Fruit fly (Drosophila melanogaster) whole organism, embryonic: ENCODE measurements around the gene CG5973.
A peak's percentile ranks its signal among the peaks of the same experiment; 100 is the strongest.

Source experiments
- ATbp ChIP-seq: fragments of 200-800 bp; sonication (Bioruptor generic); optimal IDR thresholded peaks from 2 replicates; lab custom pipeline; 2017; ENCODE audit warnings: missing biosample characterization, mild to moderate bottlenecking, missing genetic modification characterization, missing genetic modification reagents
- Asciz ChIP-seq: fragments of 200-800 bp; sonication (Bioruptor generic); optimal IDR thresholded peaks from 2 replicates; lab custom pipeline; 2017; ENCODE audit warnings: missing biosample characterization, mild to moderate bottlenecking, missing genetic modification characterization, missing genetic modification reagents
- B-H1 ChIP-seq: fragments of 200-800 bp; sonication (Bioruptor generic); IDR thresholded peaks from 3 replicates; pipeline ENCODE4 v1.3.6; 2022; ENCODE audit warnings: missing biosample characterization, missing genetic modification characterization
- CG10147 ChIP-seq: fragments of 200-800 bp; sonication (Bioruptor generic); optimal IDR thresholded peaks from 2 replicates; lab custom pipeline; 2019; ENCODE audit warnings: missing biosample characterization, mild to moderate bottlenecking, missing genetic modification characterization, moderate library complexity
- CG11560 ChIP-seq: fragments of 200-800 bp; sonication (Bioruptor generic); IDR thresholded peaks from 3 replicates; pipeline ENCODE4 v1.3.6; 2022; ENCODE audit warnings: missing biosample characterization, missing genetic modification characterization
- CG14667 ChIP-seq: fragments of 200-800 bp; sonication (Bioruptor generic); IDR thresholded peaks from 2 replicates; pipeline ENCODE4 v1.3.6; 2022; ENCODE audit warnings: missing biosample characterization, missing genetic modification characterization
- CG16815 ChIP-seq: fragments of 200-800 bp; sonication (Bioruptor generic); optimal IDR thresholded peaks from 3 replicates; lab custom pipeline; 2017; ENCODE audit warnings: missing biosample characterization, mild to moderate bottlenecking, missing genetic modification characterization
- CG17186 ChIP-seq: fragments of 200-800 bp; sonication (Bioruptor generic); optimal IDR thresholded peaks from 3 replicates; lab custom pipeline; 2017; ENCODE audit warnings: missing biosample characterization, missing genetic modification reagents, missing genetic modification characterization
- CG17912 ChIP-seq: fragments of 200-800 bp; sonication (Bioruptor generic); optimal IDR thresholded peaks from 2 replicates; lab custom pipeline; 2018; ENCODE audit warnings: missing biosample characterization, mild to moderate bottlenecking, missing genetic modification characterization
- CG1792 ChIP-seq: fragments of 200-800 bp; sonication (Bioruptor generic); optimal IDR thresholded peaks from 2 replicates; lab custom pipeline; 2016; ENCODE audit warnings: missing biosample characterization, missing genetic modification characterization
- CG31388 ChIP-seq: fragments of 200-800 bp; sonication (Bioruptor generic); optimal IDR thresholded peaks from 2 replicates; lab custom pipeline; 2016; ENCODE audit warnings: missing biosample characterization, missing genetic modification characterization
- CG3163 ChIP-seq: fragments of 200-800 bp; sonication (Bioruptor generic); optimal IDR thresholded peaks from 3 replicates; lab custom pipeline; 2016; ENCODE audit warnings: missing biosample characterization, missing genetic modification characterization
- CG32767 ChIP-seq: fragments of 200-800 bp; sonication (Bioruptor generic); IDR thresholded peaks from 2 replicates; pipeline ENCODE4 v1.3.6; 2022; ENCODE audit warnings: missing biosample characterization, missing genetic modification characterization
- CG3281 ChIP-seq: fragments of 200-800 bp; sonication (Bioruptor generic); optimal IDR thresholded peaks from 3 replicates; lab custom pipeline; 2017; ENCODE audit warnings: missing biosample characterization, mild to moderate bottlenecking, missing genetic modification characterization
- CG34376 ChIP-seq: fragments of 200-800 bp; sonication (Bioruptor generic); optimal IDR thresholded peaks from 2 replicates; lab custom pipeline; 2018; ENCODE audit warnings: missing biosample characterization, mild to moderate bottlenecking, missing genetic modification characterization
- CG4617 ChIP-seq: fragments of 200-800 bp; sonication (Bioruptor generic); optimal IDR thresholded peaks from 3 replicates; lab custom pipeline; 2016; ENCODE audit warnings: missing biosample characterization, missing genetic modification characterization, borderline replicate concordance
- CG5180 ChIP-seq: fragments of 200-800 bp; sonication (Bioruptor generic); optimal IDR thresholded peaks from 3 replicates; lab custom pipeline; 2017; ENCODE audit warnings: missing biosample characterization, missing genetic modification characterization, mild to moderate bottlenecking, moderate library complexity, missing genetic modification reagents
- CG6689 ChIP-seq: fragments of 200-800 bp; sonication (Bioruptor generic); IDR thresholded peaks from 2 replicates; pipeline ENCODE4 v1.3.6; 2022; ENCODE audit warnings: missing biosample characterization, missing genetic modification characterization
- CG7271 ChIP-seq: fragments of 200-800 bp; sonication (Bioruptor generic); optimal IDR thresholded peaks from 2 replicates; lab custom pipeline; 2018; ENCODE audit warnings: missing biosample characterization, mild to moderate bottlenecking, missing genetic modification characterization, moderate library complexity
- CG7357 ChIP-seq: fragments of 200-800 bp; sonication (Bioruptor generic); IDR thresholded peaks from 3 replicates; pipeline ENCODE4 v1.3.6; 2022; ENCODE audit warnings: missing biosample characterization, missing genetic modification characterization
- CG9727 ChIP-seq: fragments of 200-800 bp; sonication (Bioruptor generic); optimal IDR thresholded peaks from 3 replicates; lab custom pipeline; 2017; ENCODE audit warnings: missing biosample characterization, mild to moderate bottlenecking, missing genetic modification characterization
- CkIIα-i1 ChIP-seq: fragments of 200-800 bp; sonication (Bioruptor generic); IDR thresholded peaks from 2 replicates; pipeline ENCODE4 v1.3.6; 2022; ENCODE audit warnings: missing biosample characterization, missing genetic modification characterization
- D19A ChIP-seq: fragments of 200-800 bp; optimal IDR thresholded peaks from 3 replicates; lab custom pipeline; 2019; ENCODE audit warnings: missing biosample characterization, mild to moderate bottlenecking, missing genetic modification characterization, moderate library complexity
- ERR ChIP-seq: fragments of 200-800 bp; sonication (Bioruptor generic); optimal IDR thresholded peaks from 2 replicates; lab custom pipeline; 2016; ENCODE audit warnings: missing biosample characterization, missing genetic modification characterization
- HLH54F ChIP-seq: fragments of 200-800 bp; sonication (Bioruptor generic); optimal IDR thresholded peaks from 3 replicates; lab custom pipeline; 2016; ENCODE audit warnings: missing biosample characterization, missing genetic modification characterization
- MTF-1 ChIP-seq: fragments of 200-800 bp; sonication (Bioruptor generic); optimal IDR thresholded peaks from 2 replicates; lab custom pipeline; 2018; ENCODE audit warnings: missing biosample characterization, mild to moderate bottlenecking, missing genetic modification characterization, borderline replicate concordance
- Neu2 ChIP-seq: fragments of 200-800 bp; sonication (Bioruptor generic); optimal IDR thresholded peaks from 3 replicates; lab custom pipeline; 2016; ENCODE audit warnings: missing biosample characterization, missing genetic modification characterization, borderline replicate concordance
- Side ChIP-seq: fragments of 200-800 bp; sonication (Bioruptor generic); optimal IDR thresholded peaks from 2 replicates; lab custom pipeline; 2016; ENCODE audit warnings: missing biosample characterization, missing genetic modification characterization
- Sox100B ChIP-seq: fragments of 200-800 bp; sonication (Bioruptor generic); optimal IDR thresholded peaks from 3 replicates; lab custom pipeline; 2018; ENCODE audit warnings: missing biosample characterization, mild to moderate bottlenecking, missing genetic modification characterization
- Sox102F ChIP-seq: fragments of 200-800 bp; sonication (Bioruptor generic); optimal IDR thresholded peaks from 2 replicates; lab custom pipeline; 2018; ENCODE audit warnings: missing biosample characterization, mild to moderate bottlenecking, missing genetic modification characterization, moderate library complexity
- Taf1 ChIP-seq: fragments of 200-800 bp; sonication (Bioruptor generic); IDR thresholded peaks from 2 replicates; pipeline ENCODE4 v1.3.6; 2022; ENCODE audit warnings: missing biosample characterization, missing genetic modification characterization
- ab ChIP-seq: fragments of 200-800 bp; sonication (Bioruptor generic); optimal IDR thresholded peaks from 2 replicates; lab custom pipeline; 2016; ENCODE audit warnings: missing biosample characterization, missing genetic modification characterization
- cas ChIP-seq: fragments of 200-800 bp; sonication (Bioruptor generic); IDR thresholded peaks from 2 replicates; pipeline ENCODE4 v1.3.6; 2022; ENCODE audit warnings: missing biosample characterization, missing genetic modification characterization
- cwo ChIP-seq: fragments of 200-800 bp; sonication (Bioruptor generic); optimal IDR thresholded peaks from 3 replicates; lab custom pipeline; 2017; ENCODE audit warnings: missing biosample characterization, missing genetic modification characterization, mild to moderate bottlenecking, moderate library complexity, missing genetic modification reagents
- dimm ChIP-seq: fragments of 200-800 bp; sonication (Bioruptor generic); IDR thresholded peaks from 2 replicates; pipeline ENCODE4 v1.3.6; 2022; ENCODE audit warnings: missing biosample characterization, missing genetic modification characterization
- eve ChIP-seq, 2 experiments: fragments of >200 bp; optimal IDR thresholded peaks; 2 replicates each; lab custom pipeline; 2017; ENCODE audit warnings: missing biosample characterization in 2 of 2, missing genetic modification characterization in 2 of 2
- exex ChIP-seq: fragments of 200-800 bp; sonication (Bioruptor generic); optimal IDR thresholded peaks from 4 replicates; lab custom pipeline; 2018; ENCODE audit warnings: missing biosample characterization, mild to moderate bottlenecking, missing genetic modification characterization, moderate library complexity
- eyg ChIP-seq: fragments of 200-800 bp; sonication (Bioruptor generic); optimal IDR thresholded peaks from 3 replicates; lab custom pipeline; 2016; ENCODE audit warnings: missing biosample characterization, missing genetic modification characterization
- gsb ChIP-seq: fragments of 200-800 bp; sonication (Bioruptor generic); IDR thresholded peaks from 2 replicates; pipeline ENCODE4 v1.3.6; 2022; ENCODE audit warnings: missing biosample characterization, missing genetic modification characterization
- ind ChIP-seq: fragments of 200-800 bp; sonication (Bioruptor generic); optimal IDR thresholded peaks from 3 replicates; lab custom pipeline; 2016; ENCODE audit warnings: missing biosample characterization, missing genetic modification characterization
- kah ChIP-seq: fragments of 200-800 bp; sonication (Bioruptor generic); optimal IDR thresholded peaks from 2 replicates; lab custom pipeline; 2018; ENCODE audit warnings: missing biosample characterization, mild to moderate bottlenecking, missing genetic modification characterization
- oc ChIP-seq: fragments of 200-800 bp; sonication (Bioruptor generic); optimal IDR thresholded peaks from 2 replicates; lab custom pipeline; 2018; ENCODE audit warnings: missing biosample characterization, mild to moderate bottlenecking, missing genetic modification characterization, moderate library complexity
- pnt ChIP-seq: fragments of 200-800 bp; sonication (Bioruptor generic); optimal IDR thresholded peaks from 3 replicates; lab custom pipeline; 2016; ENCODE audit warnings: missing biosample characterization, missing genetic modification characterization
- prd ChIP-seq, 3 experiments: fragments of >200 bp in 2 of 3; fragments of 200-800 bp in 1 of 3; sonication (Bioruptor generic) in 1 of 3; optimal IDR thresholded peaks in 2 of 3; IDR thresholded peaks in 1 of 3; 2 replicates in 2 of 3; 3 replicates in 1 of 3; pipeline versions ENCODE4 v1.3.6 to Lab custom; 2017 to 2022; ENCODE audit warnings: missing biosample characterization in 1 of 3, missing genetic modification characterization in 1 of 3
- psq ChIP-seq: fragments of 200-800 bp; sonication (Bioruptor generic); optimal IDR thresholded peaks from 2 replicates; lab custom pipeline; 2017; ENCODE audit warnings: missing biosample characterization, missing genetic modification characterization
- pum ChIP-seq: fragments of 200-800 bp; sonication (Bioruptor generic); optimal IDR thresholded peaks from 2 replicates; lab custom pipeline; 2016; ENCODE audit warnings: missing biosample characterization, missing genetic modification characterization
- sd ChIP-seq: fragments of 200-800 bp; sonication (Bioruptor generic); optimal IDR thresholded peaks from 3 replicates; lab custom pipeline; 2018; ENCODE audit warnings: missing biosample characterization, mild to moderate bottlenecking, missing genetic modification characterization, moderate library complexity
- sima ChIP-seq: fragments of 200-800 bp; sonication (Bioruptor generic); optimal IDR thresholded peaks from 2 replicates; lab custom pipeline; 2016; ENCODE audit warnings: missing biosample characterization, missing genetic modification characterization
- sisA ChIP-seq: fragments of 200-800 bp; sonication (Bioruptor generic); IDR thresholded peaks from 2 replicates; pipeline ENCODE4 v1.3.6; 2022; ENCODE audit warnings: missing biosample characterization, missing genetic modification characterization
- usp ChIP-seq: fragments of >200 bp; optimal IDR thresholded peaks from 2 replicates; lab custom pipeline; 2017; ENCODE audit warnings: missing biosample characterization, missing genetic modification characterization
- vnd ChIP-seq: fragments of 200-800 bp; sonication (Bioruptor generic); IDR thresholded peaks from 3 replicates; pipeline ENCODE4 v1.3.6; 2022; ENCODE audit warnings: missing biosample characterization, missing genetic modification characterization; ENCODE audit not compliant: partially characterized antibody

Gene CG5973

dm6 chr2L:7396962-7397361 lies 40.3 kb upstream of the CG5973 start (continued):
- TF ChIP-seq CG31388 (GFP tag; lab: Kevin White, UChicago) (no peak), ab (GFP tag; lab: Kevin White, UChicago) (no peak), Sox100B (peak; percentile 52), Taf1 (GFP tag; lab: Robert Waterston, UW) (peak; percentile 54; the same call in 1 of the 2 replicates), pnt (GFP tag; lab: Kevin White, UChicago) (peak; percentile 50), cwo (GFP tag; lab: Kevin White, UChicago) (peak; percentile 74), D19A (tag; lab: Kevin White, UChicago) (peak; percentile 58), CG7271 (tag; lab: Kevin White, UChicago) (no peak), CG6689 (GFP tag; lab: Robert Waterston, UW) (peak; percentile 73), CkIIα-i1 (GFP tag; lab: Robert Waterston, UW) (no peak), usp (GFP tag; lab: Kevin White, UChicago) (no peak), Sox102F (GFP tag; lab: Kevin White, UChicago) (peak; percentile 77), kah (GFP tag; lab: Kevin White, UChicago) (no peak), CG14667 (GFP tag; lab: Robert Waterston, UW) (peak; percentile 75), HLH54F (GFP tag; lab: Kevin White, UChicago) (peak; percentile 47), MTF-1 (GFP tag; lab: Kevin White, UChicago) (peak; percentile 37), CG4617 (GFP tag; lab: Kevin White, UChicago) (no peak), oc (peak; percentile 41), gsb (GFP tag; lab: Robert Waterston, UW) (peak; percentile 82), vnd (GFP tag; lab: Robert Waterston, UW) (no peak), CG17912 (no peak), CG32767 (GFP tag; lab: Robert Waterston, UW) (peak; percentile 63; the same call in 1 of the 2 replicates), CG1792 (GFP tag; lab: Kevin White, UChicago) (no peak), sd (peak; percentile 14), CG9727 (peak; percentile 35), ind (peak; percentile 73), CG3163 (GFP tag; lab: Kevin White, UChicago) (no peak), CG7357 (peak; percentile 65; the same call in 2 of the 3 replicates), B-H1 (GFP tag; lab: Robert Waterston, UW) (peak; percentile 63; the same call in 2 of the 3 replicates), exex (tag; lab: Kevin White, UChicago) (no peak), prd (optimal IDR thresholded peaks at IDR 0.05; lab: Kevin White, UChicago) (no peak), prd (GFP tag; IDR thresholded peaks at IDR 0.05; lab: Robert Waterston, UW) (peak; percentile 85), CG16815 (GFP tag; lab: Kevin White, UChicago) (peak; percentile 41), dimm (no peak), eyg (GFP tag; lab: Kevin White, UChicago) (no peak), CG3281 (GFP tag; lab: Kevin White, UChicago) (peak; percentile 67), psq (no peak), Neu2 (GFP tag; lab: Kevin White, UChicago) (no peak), CG34376 (GFP tag; lab: Kevin White, UChicago) (no peak), CG10147 (GFP tag; lab: Kevin White, UChicago) (peak; percentile 51), ERR (GFP tag; lab: Kevin White, UChicago) (no peak), CG11560 (no peak), eve (GFP tag; optimal IDR thresholded peaks at IDR 0.05; lab: Kevin White, UChicago) (no peak), ATbp (GFP tag; lab: Kevin White, UChicago) (peak; percentile 50), cas (peak; percentile 66), pum (GFP tag; lab: Kevin White, UChicago) (peak; percentile 36), CG5180 (GFP tag; lab: Kevin White, UChicago) (peak; percentile 12), CG17186 (GFP tag; lab: Kevin White, UChicago) (no peak), sisA (GFP tag; lab: Robert Waterston, UW) (peak; percentile 62), Asciz (GFP tag; lab: Kevin White, UChicago) (peak; percentile 56), Side (GFP tag; lab: Kevin White, UChicago) (peak; percentile 60), sima (GFP tag; lab: Kevin White, UChicago) (no peak)
